Worm (Caenorhabditis elegans) whole organism, mixed stage, embryonic: ENCODE data around the gene BE10.4.

Experiments used
- M03D4.4 ChIP-seq: sonication (generic microtip); optimal IDR thresholded peaks from 2 replicates; lab custom pipeline; 2017; ENCODE audit warnings: mild to moderate bottlenecking, missing genetic modification characterization, missing compliant biosample characterization
- bed-3 ChIP-seq: fragments of 200-800 bp; sonication (Bioruptor generic); optimal IDR thresholded peaks from 3 replicates; lab custom pipeline; 2018; ENCODE audit warnings: mild to moderate bottlenecking, missing genetic modification characterization, moderate library complexity, missing compliant biosample characterization
- blmp-1 ChIP-seq: fragments of 150-350 bp; optimal IDR thresholded peaks from 2 replicates; lab custom pipeline; 2014; ENCODE audit warnings: missing biosample characterization, missing genetic modification characterization
- ceh-39 ChIP-seq: fragments of 150-350 bp; optimal IDR thresholded peaks from 2 replicates; lab custom pipeline; 2014; ENCODE audit warnings: missing biosample characterization, missing genetic modification characterization
- ceh-43 ChIP-seq: fragments of 200-800 bp; sonication (Bioruptor generic); optimal IDR thresholded peaks from 2 replicates; lab custom pipeline; 2018; ENCODE audit warnings: mild to moderate bottlenecking, missing genetic modification characterization, moderate library complexity, missing compliant biosample characterization
- ceh-83 ChIP-seq: fragments of 200-800 bp; sonication (Bioruptor generic); optimal IDR thresholded peaks from 2 replicates; lab custom pipeline; 2018; ENCODE audit warnings: mild to moderate bottlenecking, missing genetic modification characterization, missing compliant biosample characterization
- ces-1 ChIP-seq: fragments of 150-350 bp; optimal IDR thresholded peaks from 2 replicates; lab custom pipeline; 2014; ENCODE audit warnings: missing biosample characterization, missing genetic modification reagents, missing genetic modification characterization
- cnd-1 ChIP-seq: fragments of 200-800 bp; sonication (Bioruptor generic); optimal IDR thresholded peaks from 2 replicates; lab custom pipeline; 2018; ENCODE audit warnings: mild to moderate bottlenecking, missing genetic modification characterization, missing compliant biosample characterization
- drap-1 ChIP-seq: fragments of 200-800 bp; sonication (Bioruptor generic); optimal IDR thresholded peaks from 3 replicates; lab custom pipeline; 2018; ENCODE audit warnings: mild to moderate bottlenecking, missing genetic modification characterization, missing compliant biosample characterization
- elt-1 ChIP-seq: sonication (generic microtip); optimal IDR thresholded peaks from 2 replicates; lab custom pipeline; 2017; ENCODE audit warnings: missing genetic modification characterization, mild to moderate bottlenecking, missing compliant biosample characterization, antibody characterized with exemption, moderate library complexity, borderline replicate concordance; ENCODE audit not compliant: insufficient read depth
- flh-1 ChIP-seq: fragments of 200-800 bp; sonication (Bioruptor generic); optimal IDR thresholded peaks from 2 replicates; lab custom pipeline; 2018; ENCODE audit warnings: mild to moderate bottlenecking, missing genetic modification characterization, moderate library complexity, missing compliant biosample characterization
- ham-2 ChIP-seq: fragments of 200-800 bp; sonication (Bioruptor generic); optimal IDR thresholded peaks from 2 replicates; lab custom pipeline; 2018; ENCODE audit warnings: mild to moderate bottlenecking, missing genetic modification characterization, missing compliant biosample characterization
- hlh-1 ChIP-seq: fragments of 150-350 bp; optimal IDR thresholded peaks from 2 replicates; lab custom pipeline; 2014; ENCODE audit warnings: missing biosample characterization, missing genetic modification reagents, missing genetic modification characterization
- lin-32 ChIP-seq: fragments of 200-800 bp; sonication (Bioruptor generic); optimal IDR thresholded peaks from 2 replicates; lab custom pipeline; 2018; ENCODE audit warnings: mild to moderate bottlenecking, missing genetic modification characterization, missing compliant biosample characterization
- lsy-2 ChIP-seq: fragments of 150-350 bp; optimal IDR thresholded peaks from 2 replicates; lab custom pipeline; 2014; ENCODE audit warnings: missing biosample characterization, missing genetic modification characterization
- mab-5 ChIP-seq: fragments of 150-350 bp; optimal IDR thresholded peaks from 2 replicates; lab custom pipeline; 2014; ENCODE audit warnings: missing biosample characterization, missing genetic modification characterization
- mep-1 ChIP-seq: fragments of 150-350 bp; optimal IDR thresholded peaks from 2 replicates; lab custom pipeline; 2017; ENCODE audit warnings: missing biosample characterization, missing genetic modification reagents, missing genetic modification characterization, inconsistent platforms
- mls-2 ChIP-seq: sonication (generic microtip); optimal IDR thresholded peaks from 2 replicates; lab custom pipeline; 2016; ENCODE audit warnings: mild to moderate bottlenecking, missing genetic modification characterization, moderate library complexity, missing compliant biosample characterization
- nhr-12 ChIP-seq: fragments of 150-350 bp; optimal IDR thresholded peaks from 2 replicates; lab custom pipeline; 2014; ENCODE audit warnings: missing biosample characterization, missing genetic modification characterization
- nhr-2 ChIP-seq: fragments of 150-350 bp; optimal IDR thresholded peaks from 2 replicates; lab custom pipeline; 2014; ENCODE audit warnings: missing biosample characterization, missing genetic modification characterization
- nhr-237 ChIP-seq: fragments of 150-350 bp; optimal IDR thresholded peaks from 2 replicates; lab custom pipeline; 2014; ENCODE audit warnings: missing biosample characterization, missing genetic modification characterization
- nhr-76 ChIP-seq: sonication (generic microtip); optimal IDR thresholded peaks from 2 replicates; lab custom pipeline; 2017; ENCODE audit warnings: missing biosample characterization, missing genetic modification characterization
- pha-4 ChIP-seq: fragments of 150-350 bp; optimal IDR thresholded peaks from 2 replicates; lab custom pipeline; 2018; ENCODE audit warnings: missing biosample characterization, missing genetic modification reagents, missing genetic modification characterization
- sem-2 ChIP-seq: fragments of 200-800 bp; sonication (Bioruptor generic); optimal IDR thresholded peaks from 2 replicates; lab custom pipeline; 2018; ENCODE audit warnings: mild to moderate bottlenecking, missing genetic modification characterization, missing compliant biosample characterization
- snpc-4 ChIP-seq: fragments of 150-350 bp; optimal IDR thresholded peaks from 2 replicates; lab custom pipeline; 2014; ENCODE audit warnings: missing biosample characterization, missing genetic modification characterization
- sptf-1 ChIP-seq: sonication (generic microtip); optimal IDR thresholded peaks from 2 replicates; lab custom pipeline; 2017; ENCODE audit warnings: mild to moderate bottlenecking, missing genetic modification characterization, moderate library complexity, missing compliant biosample characterization
- tbx-8 ChIP-seq: fragments of 200-800 bp; sonication (Bioruptor generic); optimal IDR thresholded peaks from 2 replicates; lab custom pipeline; 2018; ENCODE audit warnings: mild to moderate bottlenecking, missing genetic modification characterization, moderate library complexity, missing compliant biosample characterization
- unc-120 ChIP-seq: sonication (generic microtip); optimal IDR thresholded peaks from 2 replicates; lab custom pipeline; 2017; ENCODE audit warnings: missing genetic modification characterization, missing compliant biosample characterization; ENCODE audit not compliant: poor library complexity, severe bottlenecking
- unc-39 ChIP-seq: fragments of 150-350 bp; optimal IDR thresholded peaks from 2 replicates; lab custom pipeline; 2014; ENCODE audit warnings: missing biosample characterization, missing genetic modification characterization
- zip-8 ChIP-seq: fragments of 150-350 bp; optimal IDR thresholded peaks from 2 replicates; lab custom pipeline; 2014; ENCODE audit warnings: missing biosample characterization, missing genetic modification characterization
- ztf-11 ChIP-seq: fragments of 150-350 bp; optimal IDR thresholded peaks from 2 replicates; lab custom pipeline; 2014; ENCODE audit warnings: missing biosample characterization, missing genetic modification characterization

Gene BE10.4

ce11 chrIII:12813193-12813592 is at the start of gene BE10.4:
Gene BE10.4 (plus strand): TSS chrIII:12813493.
- TF ChIP-seq lin-32 (GFP tag; lab: Kevin White, UChicago) (no peak), flh-1 (GFP tag; lab: Kevin White, UChicago) (no peak), unc-120 (tag; lab: Kevin White, UChicago) (no peak), lsy-2 (tag; lab: Kevin White, UChicago) (no peak)

DNA sequence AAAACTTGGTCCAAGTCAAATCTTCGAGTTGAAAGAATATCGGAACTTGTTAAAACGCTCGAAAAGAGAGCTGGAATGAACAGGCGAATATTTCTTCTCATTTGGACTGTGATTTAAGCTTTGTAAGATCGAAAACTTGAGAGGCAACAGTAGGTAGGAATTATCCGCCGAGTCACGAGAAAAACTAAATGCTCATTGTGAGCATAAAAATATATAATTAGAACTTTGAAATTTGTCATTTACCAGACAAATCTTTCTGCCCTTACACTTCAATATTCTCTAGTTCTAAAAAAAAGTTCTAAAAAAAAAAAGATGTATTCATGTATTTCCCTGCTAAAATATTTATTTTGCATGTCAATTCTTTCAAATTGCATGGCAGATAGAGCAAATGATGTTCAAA is 49.1 kb upstream of the BE10.4 start, which contains the start of the genes irld-19 and irld-61:
Gene irld-19, minus strand, starts transcription at position 101 of the 400 bp plus-strand sequence.
Gene irld-61, plus strand, starts transcription at position 313 of the 400 bp plus-strand sequence.
- TF ChIP-seq drap-1 (no peak), elt-1 (tag; lab: Kevin White, UChicago) (no peak), mab-5 (tag; lab: Kevin White, UChicago) (no peak), zip-8 (tag; lab: Kevin White, UChicago) (no peak), M03D4.4 (tag; lab: Kevin White, UChicago) (no peak), nhr-2 (no peak), ztf-11 (no peak), blmp-1 (tag; lab: Kevin White, UChicago) (no peak), bed-3 (GFP tag; lab: Kevin White, UChicago) (no peak), mls-2 (tag; lab: Kevin White, UChicago) (no peak), mep-1 (no peak)

DNA sequence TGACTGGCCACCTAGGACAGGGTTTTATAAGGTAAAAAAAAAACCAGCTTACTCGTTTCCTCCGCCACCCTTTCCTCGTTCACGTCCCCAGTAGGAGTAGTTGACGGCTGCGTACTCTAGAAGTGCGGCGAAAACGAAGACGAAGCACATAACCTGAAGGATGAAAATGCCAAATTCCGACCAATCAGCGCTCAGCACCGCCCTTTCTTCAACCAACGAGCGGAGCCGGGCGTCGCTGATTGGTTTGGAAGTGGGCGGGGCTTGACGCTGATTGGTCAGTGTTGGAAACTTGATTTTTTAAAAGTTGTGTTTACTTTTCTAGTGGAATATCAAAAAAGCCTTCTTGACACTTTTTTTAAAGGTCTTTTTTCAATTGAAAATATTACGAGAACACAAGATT is 39.5 kb upstream of the BE10.4 start:
- TF ChIP-seq ham-2 (no peak), ces-1 (no peak), sptf-1 (tag; lab: Kevin White, UChicago) (no peak), lsy-2 (tag; lab: Kevin White, UChicago) (no peak), mls-2 (tag; lab: Kevin White, UChicago) (no peak), nhr-237 (tag; lab: Kevin White, UChicago) (no peak), drap-1 (no peak), zip-8 (tag; lab: Kevin White, UChicago) (no peak), unc-120 (tag; lab: Kevin White, UChicago) (no peak), nhr-76 (tag; lab: Kevin White, UChicago) (no peak), M03D4.4 (tag; lab: Kevin White, UChicago) (no peak), hlh-1 (tag; lab: Kevin White, UChicago) (no peak), nhr-12 (tag; lab: Kevin White, UChicago) (no peak)

- TF ChIP-seq sptf-1 (tag; lab: Kevin White, UChicago) (peak; percentile 24), pha-4 (no peak), ceh-83 (GFP tag; lab: Kevin White, UChicago) (peak; percentile 5)
- TF ChIP-seq, all 35 proteins: peak for 2
These were observed 33.5 kb upstream of the BE10.4 start, which contains the start of gene gab-1 for ce11 chrIII:12779676-12780337. Gene gab-1 (minus strand): TSS chrIII:12779726.

- TF ChIP-seq ces-1 (peak; percentile 55), sem-2 (GFP tag; lab: Kevin White, UChicago) (no peak)
- TF ChIP-seq, all 35 proteins: peak for 1
These were observed 29.4 kb upstream of the BE10.4 start for ce11 chrIII:12783878-12784277.

- TF ChIP-seq bed-3 (GFP tag; lab: Kevin White, UChicago): no peak
- TF ChIP-seq cnd-1 (tag; lab: Kevin White, UChicago): no peak
- TF ChIP-seq ceh-39: no peak
- TF ChIP-seq M03D4.4 (tag; lab: Kevin White, UChicago): no peak
- TF ChIP-seq nhr-76 (tag; lab: Kevin White, UChicago): no peak
- TF ChIP-seq unc-39: no peak
- TF ChIP-seq mab-5 (tag; lab: Kevin White, UChicago): no peak
- no peak for TF ChIP-seq ztf-11
- no peak for TF ChIP-seq nhr-2
- no peak for TF ChIP-seq blmp-1 (tag; lab: Kevin White, UChicago)
- TF ChIP-seq tbx-8 (GFP tag; lab: Kevin White, UChicago): no peak
- TF ChIP-seq ham-2: no peak
- no peak for TF ChIP-seq sptf-1 (tag; lab: Kevin White, UChicago)
- no peak for TF ChIP-seq nhr-237 (tag; lab: Kevin White, UChicago)
- TF ChIP-seq ceh-43 (GFP tag; lab: Kevin White, UChicago): no peak
- TF ChIP-seq mls-2 (tag; lab: Kevin White, UChicago): no peak
- no peak for TF ChIP-seq lin-32 (GFP tag; lab: Kevin White, UChicago)
- no peak for TF ChIP-seq sem-2 (GFP tag; lab: Kevin White, UChicago)
- no peak for TF ChIP-seq unc-120 (tag; lab: Kevin White, UChicago)
- no peak for TF ChIP-seq snpc-4 (tag; lab: Kevin White, UChicago)
These were observed 28.4 kb upstream of the BE10.4 start, which contains the start of gene lgc-37 for ce11 chrIII:12784854-12785253. Gene lgc-37 (plus strand): TSS chrIII:12785154.
